Worm (Caenorhabditis elegans) whole organism, mixed stage, embryonic: ENCODE data around the gene fbxa-131.

Experiments used
- unc-39 ChIP-seq: fragments of 150-350 bp; optimal IDR thresholded peaks from 2 replicates; lab custom pipeline; 2014; ENCODE audit warnings: missing biosample characterization, missing genetic modification characterization
- unc-62 ChIP-seq: fragments of 150-350 bp; optimal IDR thresholded peaks from 2 replicates; lab custom pipeline; 2014; ENCODE audit warnings: missing biosample characterization, missing genetic modification reagents, missing genetic modification characterization

DNA sequence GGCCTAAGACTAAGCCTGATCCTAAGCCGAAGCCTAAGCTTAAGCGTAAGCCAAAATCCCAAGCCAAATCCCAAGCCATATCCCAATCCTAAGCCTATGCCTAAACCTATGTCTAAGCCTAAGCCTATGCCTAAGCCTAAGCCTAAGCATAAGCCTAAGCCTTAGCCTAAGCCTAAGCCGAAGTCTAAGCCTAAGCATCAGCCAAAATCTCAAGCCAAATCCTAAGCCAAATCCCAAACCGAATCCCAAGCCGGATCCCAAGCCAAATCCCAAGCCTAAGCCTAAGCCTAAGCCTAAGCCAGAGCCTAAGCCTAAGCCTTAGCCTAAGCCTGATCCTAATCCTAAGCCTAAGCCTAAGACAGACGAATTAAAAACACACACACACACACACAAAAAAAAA, 8.9 kb downstream of the fbxa-131 start:
- TF ChIP-seq unc-62 (GFP tag; lab: Kevin White, UChicago): no peak
- TF ChIP-seq unc-39 (tag; lab: Kevin White, UChicago): no peak
